Fruit fly (Drosophila melanogaster): ENCODE measurements around the gene Sgf11.

The Sgf11 gene

DNA sequence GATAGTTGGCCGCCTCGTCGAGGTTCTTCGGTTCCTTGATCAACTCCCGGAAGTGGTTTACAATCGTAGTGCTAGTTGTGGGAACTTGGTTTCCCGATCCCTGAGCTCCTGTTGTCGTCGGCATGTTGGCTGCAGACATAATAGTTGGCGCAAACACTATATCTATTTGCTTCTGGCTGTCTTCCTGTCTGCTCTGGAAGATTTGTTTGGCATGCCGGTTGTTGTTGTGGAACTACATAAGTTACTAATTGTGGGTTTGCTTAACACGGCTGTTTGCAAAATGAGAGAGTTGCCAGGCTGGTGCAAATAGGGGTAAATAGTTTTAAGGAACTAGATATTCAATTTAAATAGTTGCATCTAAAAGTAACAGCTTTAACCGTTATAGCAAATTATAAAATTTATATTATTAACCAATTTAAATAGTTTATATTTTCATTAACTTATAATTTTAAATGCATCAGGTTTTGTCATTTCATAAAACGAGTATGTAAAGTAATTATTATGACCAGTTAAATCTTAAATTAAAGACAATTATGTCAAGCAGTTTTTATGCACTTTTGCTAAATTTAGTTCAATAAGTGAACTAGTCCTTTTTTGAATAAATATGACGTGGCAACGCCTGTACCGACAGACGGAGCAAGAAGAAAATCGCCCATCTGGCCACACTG lies at the start of gene Sgf11, which contains the start of gene CG32202:
TSS of gene Sgf11 (minus strand) at position 287 of the 668 bp plus-strand sequence.
TSS of gene CG32202 (plus strand) at position 635 of the 668 bp plus-strand sequence.
- peak; percentile 57 for TF ChIP-seq CG17801 (GFP tag; optimal IDR thresholded peaks at IDR 0.05; ENCODE audit: partially characterized antibody)

DNA sequence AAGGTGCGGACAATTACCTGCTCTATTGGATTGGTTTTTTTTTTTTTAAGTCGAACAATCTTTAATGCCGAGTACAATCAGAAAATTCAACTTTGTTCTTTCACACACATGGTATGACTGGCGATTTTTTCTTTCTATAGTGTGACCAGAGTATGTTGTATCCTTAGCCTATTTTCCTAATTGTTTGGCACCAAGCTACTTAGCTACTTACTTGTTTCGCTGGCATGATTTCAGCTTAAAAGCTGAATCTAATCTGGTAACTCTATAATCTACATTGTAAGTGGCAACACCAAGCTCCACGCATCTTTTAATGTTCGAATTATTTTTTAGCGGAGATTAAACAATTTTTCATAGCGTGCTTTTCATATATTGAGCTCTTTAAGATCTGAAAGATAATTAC lies 41.5 kb upstream of the Sgf11 start, which contains the start of gene CG12477:
TSS of gene CG12477 (minus strand) at position 101 of the 400 bp plus-strand sequence.
- no peak for TF ChIP-seq CG17801 (GFP tag; optimal IDR thresholded peaks at IDR 0.05; ENCODE audit: partially characterized antibody)

- TF ChIP-seq CG17801 (GFP tag; optimal IDR thresholded peaks at IDR 0.05; ENCODE audit: partially characterized antibody): no peak
These were observed 16.7 kb upstream of the Sgf11 start, which contains the start of gene Dic4 for dm6 chr3L:18698312-18698711. Gene Dic4 (minus strand): TSS chr3L:18698412.

- no peak for TF ChIP-seq CG17801 (GFP tag; optimal IDR thresholded peaks at IDR 0.05; ENCODE audit: partially characterized antibody)
These were observed 12.3 kb upstream of the Sgf11 start, which contains the start of gene CG6893 for dm6 chr3L:18693887-18694286. Gene CG6893 (plus strand): TSS chr3L:18694187.

dm6 chr3L:18686220-18686801 lies 4.7 kb upstream of the Sgf11 start, which contains the start of gene Cyp12c1:
Gene Cyp12c1 (minus strand): TSS chr3L:18686319.
- no peak for TF ChIP-seq CG17801 (GFP tag; optimal IDR thresholded peaks at IDR 0.05; ENCODE audit: partially characterized antibody)

dm6 chr3L:18683846-18684245 lies 2.2 kb upstream of the Sgf11 start, which contains the start of gene Chmp1:
Gene Chmp1 (minus strand): TSS chr3L:18684061.
- peak; percentile 52 for TF ChIP-seq CG17801 (GFP tag; optimal IDR thresholded peaks at IDR 0.05; ENCODE audit: partially characterized antibody)

DNA sequence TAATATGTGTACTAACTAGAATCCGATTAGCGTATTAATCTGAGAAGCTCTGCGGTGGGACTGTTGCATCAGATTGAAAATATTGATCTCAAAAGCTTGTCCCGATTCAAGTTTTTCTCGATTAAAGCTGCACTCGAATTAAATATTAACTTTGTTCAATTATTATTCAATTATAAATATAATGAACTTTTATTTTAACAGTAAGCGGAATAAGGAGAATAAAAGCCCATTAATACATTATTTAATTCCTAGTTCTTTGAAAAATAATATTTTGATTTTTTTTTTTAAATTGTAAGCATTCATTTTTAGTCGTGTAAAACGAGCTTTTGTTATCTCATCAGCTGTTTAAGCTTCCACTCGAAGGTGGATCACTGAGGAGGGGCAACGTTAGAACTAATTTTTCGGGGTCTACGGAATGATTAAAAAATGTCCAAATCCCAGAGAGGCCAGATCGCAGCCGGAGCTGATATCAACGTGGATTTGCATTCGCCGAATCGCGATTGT lies 6.2 kb downstream of the Sgf11 start, which contains the start of the genes GNBP2 and GNBP1:
TSS of gene GNBP2 (minus strand) at position 51 of the 504 bp plus-strand sequence.
TSS of gene GNBP1 (plus strand) at position 438 of the 504 bp plus-strand sequence.
- TF ChIP-seq CG17801 (GFP tag; optimal IDR thresholded peaks at IDR 0.05; ENCODE audit: partially characterized antibody): peak; percentile 40

dm6 chr3L:18672986-18673633 lies 8.5 kb downstream of the Sgf11 start, which contains the start of gene Capr:
Gene Capr (minus strand): TSS chr3L:18673324.
- peak; percentile 60 for TF ChIP-seq CG17801 (GFP tag; optimal IDR thresholded peaks at IDR 0.05; ENCODE audit: partially characterized antibody)

dm6 chr3L:18672203-18672602 lies 9.4 kb downstream of the Sgf11 start:
- peak; percentile 11 for TF ChIP-seq CG17801 (GFP tag; optimal IDR thresholded peaks at IDR 0.05; ENCODE audit: partially characterized antibody)

- no peak for TF ChIP-seq CG17801 (GFP tag; optimal IDR thresholded peaks at IDR 0.05; ENCODE audit: partially characterized antibody)
These were observed 11.8 kb downstream of the Sgf11 start for dm6 chr3L:18669874-18670273.

DNA sequence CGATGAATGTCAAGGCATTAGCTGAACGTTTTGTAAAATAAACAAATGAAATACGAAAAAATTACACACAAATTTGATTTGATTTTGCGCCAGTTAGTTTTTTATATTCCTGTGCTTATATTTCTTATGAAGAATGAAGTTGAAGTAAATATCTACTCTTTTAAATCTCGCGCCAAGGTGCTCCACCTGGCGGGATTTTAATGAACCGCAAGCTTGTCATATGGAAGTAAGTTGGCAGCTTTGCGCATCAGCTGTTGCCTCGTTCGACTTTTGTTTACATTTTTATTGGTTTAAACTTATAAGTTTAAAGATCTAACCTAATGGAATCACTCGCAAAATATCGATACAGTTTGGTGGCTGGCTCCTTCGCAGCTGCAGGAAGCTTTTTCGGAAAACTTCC lies 14.5 kb downstream of the Sgf11 start, which contains the start of gene CG42495:
TSS of gene CG42495 (plus strand) at position 247 of the 400 bp plus-strand sequence.
- TF ChIP-seq CG17801 (GFP tag; optimal IDR thresholded peaks at IDR 0.05; ENCODE audit: partially characterized antibody): no peak

- TF ChIP-seq CG17801 (GFP tag; optimal IDR thresholded peaks at IDR 0.05; ENCODE audit: partially characterized antibody): no peak
These were observed 16.0 kb downstream of the Sgf11 start for dm6 chr3L:18665594-18665993.

DNA sequence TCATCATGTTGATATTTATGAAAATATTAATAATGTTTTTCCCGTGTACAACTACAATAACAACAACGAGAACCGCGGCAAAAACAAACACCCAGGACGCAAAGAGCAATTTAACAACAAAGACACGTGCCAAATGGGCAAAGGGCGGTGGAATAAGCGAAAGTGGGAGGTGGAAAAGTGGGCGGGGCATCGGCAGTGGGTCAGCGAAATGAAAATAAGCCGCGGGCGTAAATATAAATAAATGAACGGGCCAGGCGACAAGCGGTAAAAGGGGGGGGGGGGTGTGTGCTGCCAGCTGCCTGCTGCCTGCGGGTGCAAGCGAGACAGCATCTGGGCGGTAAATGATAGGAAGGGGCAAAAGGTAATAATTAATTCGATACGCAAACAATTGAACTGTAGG lies 27.9 kb downstream of the Sgf11 start:
- TF ChIP-seq CG17801 (GFP tag; optimal IDR thresholded peaks at IDR 0.05; ENCODE audit: partially characterized antibody): no peak

DNA sequence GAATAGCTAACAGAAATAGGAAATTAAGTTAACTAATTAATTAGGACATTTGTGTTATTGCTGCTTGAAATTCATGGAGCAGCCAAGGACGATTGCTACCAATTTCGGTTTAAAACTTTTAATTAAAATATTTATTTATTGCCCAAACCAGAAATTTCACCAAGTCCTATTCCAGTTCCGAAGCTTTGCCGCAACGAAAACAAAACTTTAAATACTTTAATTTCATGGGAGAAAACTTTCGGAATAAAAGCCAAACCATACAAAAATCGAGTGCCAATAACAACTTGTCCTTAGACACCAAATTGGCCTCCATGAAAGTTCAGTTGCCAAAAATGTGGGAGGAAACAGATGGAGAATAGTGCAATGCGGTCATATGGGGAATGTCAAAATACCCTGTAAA lies 38.4 kb downstream of the Sgf11 start:
- no peak for TF ChIP-seq CG17801 (GFP tag; optimal IDR thresholded peaks at IDR 0.05; ENCODE audit: partially characterized antibody)

Data from ovary, adult (tissue).